Worm (Caenorhabditis elegans) whole organism, L4 larva: ENCODE results near the gene nlp-41.

Source experiments
- F37D6.2 ChIP-seq: sonication (generic microtip); optimal IDR thresholded peaks from 2 replicates; lab custom pipeline; 2016; ENCODE audit warnings: mild to moderate bottlenecking, missing genetic modification characterization, missing compliant biosample characterization
- R02D3.7 ChIP-seq: fragments of 150-350 bp; sonication (generic microtip); optimal IDR thresholded peaks from 3 replicates; lab custom pipeline; 2014; ENCODE audit warnings: missing biosample characterization, missing genetic modification characterization
- T26A8.4 ChIP-seq: fragments of 200-800 bp; sonication (Bioruptor generic); IDR thresholded peaks from 2 replicates; pipeline ENCODE4 v1.3.6; 2022; ENCODE audit warnings: missing genetic modification characterization, missing compliant biosample characterization
- Y48G9A.11 ChIP-seq: fragments of 200-800 bp; sonication (Bioruptor generic); IDR thresholded peaks from 2 replicates; pipeline ENCODE4 v1.3.6; 2022; ENCODE audit warnings: missing genetic modification reagents, missing genetic modification characterization, missing compliant biosample characterization
- ZK546.5 ChIP-seq, 2 experiments: sonication (generic microtip); optimal IDR thresholded peaks; 2 replicates each; lab custom pipeline; 2017; ENCODE audit warnings: missing biosample characterization in 2 of 2, missing genetic modification characterization in 2 of 2
- aha-1 ChIP-seq: fragments of 150-350 bp; peaks from one replicate; lab custom pipeline; 2014; ENCODE audit warnings: missing biosample characterization, missing genetic modification characterization
- aly-2 ChIP-seq: sonication (generic microtip); optimal IDR thresholded peaks from 2 replicates; lab custom pipeline; 2018; ENCODE audit warnings: missing biosample characterization, missing genetic modification characterization
- ama-1 ChIP-seq: fragments of 150-350 bp; optimal IDR thresholded peaks from 2 replicates; lab custom pipeline; 2014; ENCODE audit warnings: inconsistent platforms, mixed read lengths
- ceh-28 ChIP-seq: fragments of 150-350 bp; optimal IDR thresholded peaks from 2 replicates; lab custom pipeline; 2014; ENCODE audit warnings: missing biosample characterization, missing genetic modification reagents, missing genetic modification characterization
- daf-16 ChIP-seq, 3 experiments: sonication (generic microtip); optimal IDR thresholded peaks; 2 replicates each; lab custom pipeline; 2016 to 2017; ENCODE audit warnings: missing genetic modification characterization in 3 of 3, missing genetic modification reagents in 3 of 3, mild to moderate bottlenecking in 2 of 3, missing compliant biosample characterization in 2 of 3, missing biosample characterization in 1 of 3, moderate library complexity in 1 of 3
- daf-8 ChIP-seq: fragments of 200-800 bp; sonication (Bioruptor generic); IDR thresholded peaks from 2 replicates; pipeline ENCODE4 v1.3.6; 2022; ENCODE audit warnings: missing genetic modification characterization, missing compliant biosample characterization
- dmd-8 ChIP-seq: fragments of 200-800 bp; sonication (Bioruptor generic); IDR thresholded peaks from 2 replicates; pipeline ENCODE4 v1.3.6; 2022; ENCODE audit warnings: missing genetic modification characterization, missing compliant biosample characterization
- dve-1 ChIP-seq: sonication (generic microtip); optimal IDR thresholded peaks from 2 replicates; lab custom pipeline; 2017; ENCODE audit warnings: antibody characterized with exemption, mild to moderate bottlenecking, missing genetic modification characterization, missing compliant biosample characterization; ENCODE audit not compliant: insufficient read depth
- egl-43 ChIP-seq: fragments of 200-800 bp; sonication (Bioruptor generic); IDR thresholded peaks from 2 replicates; pipeline ENCODE4 v1.3.6; 2022; ENCODE audit warnings: missing genetic modification reagents, missing genetic modification characterization, missing compliant biosample characterization
- gei-8 ChIP-seq: fragments of 200-800 bp; sonication (Bioruptor generic); optimal IDR thresholded peaks from 2 replicates; lab custom pipeline; 2018; ENCODE audit warnings: mild to moderate bottlenecking, missing genetic modification characterization, missing compliant biosample characterization
- hlh-30 ChIP-seq: sonication (generic microtip); optimal IDR thresholded peaks from 2 replicates; lab custom pipeline; 2017; ENCODE audit warnings: antibody characterized with exemption, mild to moderate bottlenecking, missing genetic modification characterization, missing compliant biosample characterization; ENCODE audit not compliant: insufficient read depth
- hmg-1.1 ChIP-seq: fragments of 200-800 bp; sonication (Bioruptor generic); IDR thresholded peaks from 2 replicates; pipeline ENCODE4 v1.3.6; 2022; ENCODE audit warnings: missing genetic modification reagents, missing genetic modification characterization, missing compliant biosample characterization
- lin-15B ChIP-seq: fragments of 150-350 bp; sonication (generic microtip); optimal IDR thresholded peaks from 3 replicates; lab custom pipeline; 2014; ENCODE audit warnings: missing biosample characterization, missing genetic modification characterization
- lin-29 ChIP-seq: fragments of 200-800 bp; sonication (Bioruptor generic); IDR thresholded peaks from 2 replicates; pipeline ENCODE4 v1.3.6; 2022; ENCODE audit warnings: missing genetic modification reagents, missing genetic modification characterization, missing compliant biosample characterization
- lin-39 ChIP-seq: fragments of 150-350 bp; optimal IDR thresholded peaks from 2 replicates; lab custom pipeline; 2014; ENCODE audit warnings: missing biosample characterization, missing genetic modification reagents, missing genetic modification characterization
- lir-3 ChIP-seq: sonication (generic microtip); optimal IDR thresholded peaks from 2 replicates; lab custom pipeline; 2016; ENCODE audit warnings: mild to moderate bottlenecking, missing genetic modification characterization, missing compliant biosample characterization
- madf-5 ChIP-seq, 2 experiments: fragments of 200-800 bp; sonication (Bioruptor generic); IDR thresholded peaks; 2 replicates each; pipeline ENCODE4 v1.3.6; 2022; ENCODE audit warnings: missing compliant biosample characterization in 2 of 2, missing genetic modification characterization in 2 of 2
- madf-9 ChIP-seq: fragments of 200-800 bp; sonication (Bioruptor generic); conservative IDR thresholded peaks from 2 replicates; pipeline ENCODE4 v1.3.6; 2022; ENCODE audit warnings: missing genetic modification reagents, missing genetic modification characterization, missing compliant biosample characterization
- mes-2 ChIP-seq: sonication (generic microtip); optimal IDR thresholded peaks from 2 replicates; lab custom pipeline; 2016; ENCODE audit warnings: missing genotype, mild to moderate bottlenecking, missing genetic modification characterization, missing compliant biosample characterization; ENCODE audit not compliant: poor library complexity, severe bottlenecking
- mxl-3 ChIP-seq: fragments of 200-800 bp; sonication (Bioruptor generic); optimal IDR thresholded peaks from 2 replicates; lab custom pipeline; 2018; ENCODE audit warnings: mild to moderate bottlenecking, missing genetic modification characterization, missing compliant biosample characterization
- nhr-102 ChIP-seq: sonication (generic microtip); optimal IDR thresholded peaks from 2 replicates; lab custom pipeline; 2016; ENCODE audit warnings: mild to moderate bottlenecking, missing genetic modification characterization, moderate library complexity, missing compliant biosample characterization
- nhr-41 ChIP-seq: fragments of 200-800 bp; sonication (Bioruptor generic); IDR thresholded peaks from 2 replicates; pipeline ENCODE4 v1.3.6; 2022; ENCODE audit warnings: missing genetic modification reagents, missing genetic modification characterization, missing compliant biosample characterization
- nhr-48 ChIP-seq: sonication (generic microtip); optimal IDR thresholded peaks from 2 replicates; lab custom pipeline; 2016; ENCODE audit warnings: mild to moderate bottlenecking, missing genetic modification characterization, missing compliant biosample characterization
- nhr-77 ChIP-seq: fragments of 150-350 bp; optimal IDR thresholded peaks from 2 replicates; lab custom pipeline; 2014; ENCODE audit warnings: missing biosample characterization, missing genetic modification characterization
- pha-4 ChIP-seq, 2 experiments: fragments of 150-350 bp in 1 of 2; fragments of 200-800 bp in 1 of 2; sonication (Bioruptor generic) in 1 of 2; IDR thresholded peaks in 1 of 2; optimal IDR thresholded peaks in 1 of 2; 2 replicates each; pipeline versions ENCODE4 v1.3.6 to Lab custom; 2014 to 2022; ENCODE audit warnings: missing genetic modification characterization in 2 of 2, missing genetic modification reagents in 2 of 2, missing biosample characterization in 1 of 2, missing compliant biosample characterization in 1 of 2
- set-16 ChIP-seq: fragments of 200-800 bp; sonication (Bioruptor generic); IDR thresholded peaks from 2 replicates; pipeline ENCODE4 v1.3.6; 2022; ENCODE audit warnings: missing genetic modification reagents, missing genetic modification characterization, missing compliant biosample characterization
- unc-130 ChIP-seq: sonication (generic microtip); optimal IDR thresholded peaks from 2 replicates; lab custom pipeline; 2016; ENCODE audit warnings: missing genetic modification reagents, missing genetic modification characterization, missing compliant biosample characterization
- unc-62 ChIP-seq, 3 experiments: fragments of 150-350 bp in 1 of 3; sonication (generic microtip); optimal IDR thresholded peaks in 2 of 3; peaks in 1 of 3; 1 replicate in 1 of 3; 2 replicates in 2 of 3; lab custom pipeline; 2014 to 2017; ENCODE audit warnings: missing biosample characterization in 3 of 3, missing genetic modification characterization in 3 of 3, missing genetic modification reagents in 3 of 3, missing genotype in 1 of 3
- zip-11 ChIP-seq: fragments of 200-800 bp; sonication (Bioruptor generic); IDR thresholded peaks from 2 replicates; pipeline ENCODE4 v1.3.6; 2022; ENCODE audit warnings: missing genetic modification characterization, missing compliant biosample characterization
- ztf-11 ChIP-seq: fragments of 150-350 bp; optimal IDR thresholded peaks from 2 replicates; lab custom pipeline; 2014; ENCODE audit warnings: missing biosample characterization, missing genetic modification characterization
- ztf-7 ChIP-seq: fragments of 150-350 bp; optimal IDR thresholded peaks from 2 replicates; lab custom pipeline; 2014; ENCODE audit warnings: missing biosample characterization, missing genetic modification characterization

The nlp-41 gene

ce11 chrII:14570541-14571160 lies 19.9 kb downstream of the nlp-41 start:
- TF ChIP-seq hmg-1.1 (GFP tag; lab: Robert Waterston, UW) = no peak
- 0 out of 2 replicates have a peak, but pooled peaks have one; percentile 11 for TF ChIP-seq egl-43 (GFP tag; lab: Robert Waterston, UW)
- TF ChIP-seq dve-1 (tag; lab: Kevin White, UChicago) = no peak
- TF ChIP-seq ztf-11 (tag; lab: Kevin White, UChicago) = no peak
- peak; percentile 35 to 73; a peak in 2 of 4 replicates for TF ChIP-seq madf-5 (GFP tag; IDR thresholded peaks at IDR 0.05; lab: Robert Waterston, UW)
- TF ChIP-seq nhr-48 = no peak
- TF ChIP-seq ztf-7 = no peak
- TF ChIP-seq unc-62 (GFP tag; optimal IDR thresholded peaks at IDR 0.05 in 1 of 2; lab: Kevin White, UChicago) = peak in 1 of 2 experiments; percentile 86
- TF ChIP-seq unc-62 (tag; optimal IDR thresholded peaks at IDR 0.05; lab: Kevin White, UChicago) = no peak
- no peak for TF ChIP-seq lir-3 (tag; lab: Kevin White, UChicago)
- TF ChIP-seq aha-1 (tag; lab: Kevin White, UChicago) = peak; percentile 70
- no peak for TF ChIP-seq daf-16 (GFP tag; optimal IDR thresholded peaks at IDR 0.05; lab: Kevin White, UChicago)
- no peak for TF ChIP-seq daf-16 (tag; optimal IDR thresholded peaks at IDR 0.05; lab: Kevin White, UChicago)
- no peak for TF ChIP-seq lin-15B (tag; lab: Kevin White, UChicago)
- no peak for TF ChIP-seq ama-1 (lab: Kevin White, UChicago)
- TF ChIP-seq zip-11 (GFP tag; lab: Robert Waterston, UW) = no peak
- TF ChIP-seq ZK546.5 (tag; optimal IDR thresholded peaks at IDR 0.05; lab: Kevin White, UChicago) = no peak
- no peak for TF ChIP-seq aly-2 (tag; lab: Kevin White, UChicago)
- TF ChIP-seq lin-39 (tag; lab: Kevin White, UChicago) = no peak
- no peak for TF ChIP-seq nhr-102 (tag; lab: Kevin White, UChicago)

ce11 chrII:14573315-14573714 lies 22.6 kb downstream of the nlp-41 start, which contains the start of gene madf-5:
Gene madf-5 (plus strand): TSS chrII:14573615.
- TF ChIP-seq gei-8 (GFP tag; lab: Kevin White, UChicago) = no peak
- TF ChIP-seq madf-9 (GFP tag; lab: Robert Waterston, UW) = no peak
- no peak for TF ChIP-seq F37D6.2
- TF ChIP-seq ceh-28 (tag; lab: Kevin White, UChicago) = no peak
- TF ChIP-seq Y48G9A.11 (GFP tag; lab: Robert Waterston, UW) = no peak
- no peak for TF ChIP-seq mxl-3 (GFP tag; lab: Kevin White, UChicago)

ce11 chrII:14574790-14575189 lies 24.1 kb downstream of the nlp-41 start:
- TF ChIP-seq mes-2 (no peak), R02D3.7 (tag; lab: Kevin White, UChicago) (no peak), aha-1 (tag; lab: Kevin White, UChicago) (no peak), lin-29 (GFP tag; lab: Robert Waterston, UW) (no peak), egl-43 (GFP tag; lab: Robert Waterston, UW) (0 out of 2 replicates have a peak, but pooled peaks have one; percentile 63), pha-4 (GFP tag; IDR thresholded peaks at IDR 0.05; lab: Robert Waterston, UW) (no peak), pha-4 (tag; optimal IDR thresholded peaks at IDR 0.05; lab: Kevin White, UChicago) (no peak), nhr-41 (no peak), unc-130 (GFP tag; lab: Kevin White, UChicago) (no peak), daf-8 (GFP tag; lab: Robert Waterston, UW) (no peak), madf-5 (GFP tag; IDR thresholded peaks at IDR 0.05; lab: Robert Waterston, UW) (0 out of 4 replicates have a peak, but pooled peaks of 1 of the 2 experiments have one; percentile 64), ztf-7 (no peak), T26A8.4 (GFP tag; lab: Robert Waterston, UW) (0 out of 2 replicates have a peak, but pooled peaks have one; percentile 16), nhr-77 (tag; lab: Kevin White, UChicago) (no peak), dmd-8 (GFP tag; lab: Robert Waterston, UW) (0 out of 2 replicates have a peak, but pooled peaks have one; percentile 6), hlh-30 (tag; lab: Kevin White, UChicago) (no peak), set-16 (GFP tag; lab: Robert Waterston, UW) (peak; percentile 73)
- TF ChIP-seq, all 104 proteins: peak for 5
